Fruit fly (Drosophila melanogaster): ENCODE results near the gene lmd.

Gene lmd

DNA sequence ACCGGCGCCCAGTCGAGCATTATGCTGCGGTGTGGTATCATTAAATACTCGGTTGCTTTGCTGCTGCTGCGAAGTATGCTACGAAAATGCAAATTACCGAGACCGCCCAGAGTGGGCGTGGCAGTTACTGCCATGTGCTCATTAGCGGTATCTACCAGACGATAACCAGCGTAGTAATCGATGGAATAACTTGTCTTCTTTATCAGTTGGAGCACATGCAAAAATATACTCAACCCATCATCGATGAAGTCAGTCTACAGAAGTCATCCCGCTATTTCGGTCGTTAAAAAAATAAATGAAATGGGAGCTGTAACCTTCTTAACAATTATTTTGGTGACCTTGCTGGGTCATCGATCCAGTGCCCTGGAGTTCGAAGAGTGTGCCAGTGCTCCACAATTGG lies 17.2 kb upstream of the lmd start, which contains the start of gene CG13837:
TSS of gene CG13837 (plus strand) at position 301 of the 400 bp plus-strand sequence.
- no peak for TF ChIP-seq brk (GFP tag; optimal IDR thresholded peaks at IDR 0.05)
- TF ChIP-seq ey (GFP tag; optimal IDR thresholded peaks at IDR 0.05) = no peak
- TF ChIP-seq usp (GFP tag; optimal IDR thresholded peaks at IDR 0.05) = no peak
- no peak for TF ChIP-seq dsf (GFP tag; optimal IDR thresholded peaks at IDR 0.05; ENCODE audit: borderline replicate concordance)
- TF ChIP-seq br (GFP tag; optimal IDR thresholded peaks at IDR 0.05) = no peak
- TF ChIP-seq Abd-B (GFP tag; optimal IDR thresholded peaks at IDR 0.05) = no peak
- TF ChIP-seq dl (GFP tag; optimal IDR thresholded peaks at IDR 0.05; ENCODE audit: insufficient read depth in 1 of 2, partially characterized antibody in 2 of 2) = no peak
- no peak for TF ChIP-seq fru (GFP tag; optimal IDR thresholded peaks at IDR 0.05)
- no peak for TF ChIP-seq CG32264 (GFP tag; optimal IDR thresholded peaks at IDR 0.05)
- TF ChIP-seq CrebA (GFP tag; optimal IDR thresholded peaks at IDR 0.05; ENCODE audit: borderline replicate concordance) = no peak
- TF ChIP-seq Hr83 (GFP tag; optimal IDR thresholded peaks at IDR 0.05; ENCODE audit: poor library complexity, severe bottlenecking) = no peak
- TF ChIP-seq h (GFP tag; optimal IDR thresholded peaks at IDR 0.05) = no peak
- TF ChIP-seq dmrt93B (GFP tag; optimal IDR thresholded peaks at IDR 0.05) = no peak
- TF ChIP-seq Rel (GFP tag; optimal IDR thresholded peaks at IDR 0.05) = no peak
- TF ChIP-seq Rel (tag; optimal IDR thresholded peaks at IDR 0.05) = no peak
- no peak for TF ChIP-seq GATAd (GFP tag; optimal IDR thresholded peaks at IDR 0.05)
- TF ChIP-seq HLH106 (tag; optimal IDR thresholded peaks at IDR 0.05) = no peak
- TF ChIP-seq foxo (GFP tag; optimal IDR thresholded peaks at IDR 0.05) = no peak
- no peak for TF ChIP-seq pan (optimal IDR thresholded peaks at IDR 0.05)

DNA sequence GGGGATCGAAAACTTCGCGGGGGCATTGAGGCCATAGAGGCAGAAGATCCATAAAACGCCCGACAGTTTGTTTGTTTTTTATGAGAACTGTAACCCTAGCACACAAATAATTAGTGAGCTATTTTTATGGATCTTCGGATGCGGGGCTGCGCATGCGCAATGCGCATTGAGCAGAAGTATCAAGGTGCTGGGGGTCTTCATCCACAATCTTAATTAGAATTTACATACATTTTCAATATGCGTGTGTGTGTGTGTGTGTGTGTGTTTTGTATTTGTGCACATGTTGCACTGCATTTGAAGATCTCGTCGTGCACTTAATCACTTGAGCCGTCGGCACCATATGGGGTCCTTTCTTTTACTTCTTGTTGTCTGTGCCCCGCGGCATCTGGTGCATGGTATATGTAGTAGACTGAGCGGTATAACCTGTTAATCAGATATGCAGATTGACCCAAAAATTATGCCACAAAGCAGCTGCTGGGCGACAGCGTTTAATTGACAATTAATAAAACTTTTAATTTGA lies 16.3 kb upstream of the lmd start:
- TF ChIP-seq HLH106 (tag; optimal IDR thresholded peaks at IDR 0.05) = no peak
- no peak for TF ChIP-seq Abd-B (GFP tag; optimal IDR thresholded peaks at IDR 0.05)
- no peak for TF ChIP-seq dsf (GFP tag; optimal IDR thresholded peaks at IDR 0.05; ENCODE audit: borderline replicate concordance)
- no peak for TF ChIP-seq pan (optimal IDR thresholded peaks at IDR 0.05)
- no peak for TF ChIP-seq Jra (GFP tag; optimal IDR thresholded peaks at IDR 0.05)
- TF ChIP-seq Hr83 (GFP tag; optimal IDR thresholded peaks at IDR 0.05; ENCODE audit: poor library complexity, severe bottlenecking) = no peak
- TF ChIP-seq foxo (GFP tag; optimal IDR thresholded peaks at IDR 0.05) = no peak
- no peak for TF ChIP-seq tai (GFP tag; optimal IDR thresholded peaks at IDR 0.05)
- TF ChIP-seq N (GFP tag; optimal IDR thresholded peaks at IDR 0.05) = no peak
- TF ChIP-seq dmrt93B (GFP tag; optimal IDR thresholded peaks at IDR 0.05) = no peak
- TF ChIP-seq Hnf4 (GFP tag; optimal IDR thresholded peaks at IDR 0.05) = no peak
- no peak for TF ChIP-seq lola (GFP tag; optimal IDR thresholded peaks at IDR 0.05)

DNA sequence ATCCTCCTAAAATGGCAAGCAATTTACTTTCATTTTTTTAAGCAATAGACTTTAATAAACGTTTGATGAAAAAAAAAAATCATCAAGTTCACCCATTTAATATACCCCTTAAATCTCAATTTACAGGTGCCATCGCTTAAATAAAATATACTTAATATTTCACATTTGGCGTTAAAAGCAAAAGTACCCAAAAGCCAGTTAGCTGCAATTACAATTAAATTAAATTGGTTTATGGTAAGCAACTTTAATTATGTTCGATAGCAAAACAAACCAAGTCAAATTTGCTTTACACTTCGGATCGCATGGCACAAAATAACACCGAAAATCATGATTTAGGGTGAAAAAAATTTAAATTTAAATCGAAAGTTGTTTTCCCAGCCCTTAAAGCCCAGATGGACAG lies 15.4 kb upstream of the lmd start, which contains the start of gene CG13838:
TSS of gene CG13838 (plus strand) at position 301 of the 400 bp plus-strand sequence.
- no peak for TF ChIP-seq psq (GFP tag; optimal IDR thresholded peaks at IDR 0.05)

DNA sequence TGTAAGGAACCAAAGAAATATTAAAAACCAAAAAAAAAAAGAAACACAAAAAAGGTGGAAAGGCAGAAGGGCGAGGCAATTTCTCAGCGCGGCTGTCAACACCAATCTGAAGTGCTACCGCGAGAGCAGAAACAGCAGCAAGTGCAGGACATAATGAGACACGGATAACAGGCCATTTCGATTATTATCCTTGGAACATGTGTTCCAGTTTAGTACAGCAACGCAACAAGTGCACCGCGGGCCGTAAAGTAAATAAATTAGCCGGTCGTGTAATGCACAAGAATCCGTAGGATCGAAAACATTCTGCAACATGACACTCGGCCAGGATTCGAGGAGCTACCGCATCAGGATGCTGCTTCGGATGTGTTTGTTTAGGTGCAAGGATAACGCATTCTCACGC lies 11.5 kb upstream of the lmd start:
- no peak for TF ChIP-seq h (GFP tag; optimal IDR thresholded peaks at IDR 0.05)
- TF ChIP-seq N (GFP tag; optimal IDR thresholded peaks at IDR 0.05) = no peak
- no peak for TF ChIP-seq sage (GFP tag; optimal IDR thresholded peaks at IDR 0.05)
- no peak for TF ChIP-seq tai (GFP tag; optimal IDR thresholded peaks at IDR 0.05)
- no peak for TF ChIP-seq br (GFP tag; optimal IDR thresholded peaks at IDR 0.05)
- TF ChIP-seq lola (GFP tag; optimal IDR thresholded peaks at IDR 0.05) = no peak
- TF ChIP-seq Dif (GFP tag; optimal IDR thresholded peaks at IDR 0.05; ENCODE audit: partially characterized antibody) = no peak
- no peak for TF ChIP-seq HLH106 (tag; optimal IDR thresholded peaks at IDR 0.05)
- TF ChIP-seq foxo (GFP tag; optimal IDR thresholded peaks at IDR 0.05) = no peak
- no peak for TF ChIP-seq Vsx2 (GFP tag; optimal IDR thresholded peaks at IDR 0.05; ENCODE audit: partially characterized antibody)
- no peak for TF ChIP-seq Sp1 (GFP tag; optimal IDR thresholded peaks at IDR 0.05)
- no peak for TF ChIP-seq CrebA (GFP tag; optimal IDR thresholded peaks at IDR 0.05; ENCODE audit: borderline replicate concordance)
- no peak for TF ChIP-seq OdsH (GFP tag; optimal IDR thresholded peaks at IDR 0.05)
- no peak for TF ChIP-seq Jra (GFP tag; optimal IDR thresholded peaks at IDR 0.05)
- no peak for TF ChIP-seq dsf (GFP tag; optimal IDR thresholded peaks at IDR 0.05; ENCODE audit: borderline replicate concordance)
- TF ChIP-seq Abd-B (GFP tag; optimal IDR thresholded peaks at IDR 0.05) = no peak
- TF ChIP-seq GATAd (GFP tag; optimal IDR thresholded peaks at IDR 0.05) = no peak

DNA sequence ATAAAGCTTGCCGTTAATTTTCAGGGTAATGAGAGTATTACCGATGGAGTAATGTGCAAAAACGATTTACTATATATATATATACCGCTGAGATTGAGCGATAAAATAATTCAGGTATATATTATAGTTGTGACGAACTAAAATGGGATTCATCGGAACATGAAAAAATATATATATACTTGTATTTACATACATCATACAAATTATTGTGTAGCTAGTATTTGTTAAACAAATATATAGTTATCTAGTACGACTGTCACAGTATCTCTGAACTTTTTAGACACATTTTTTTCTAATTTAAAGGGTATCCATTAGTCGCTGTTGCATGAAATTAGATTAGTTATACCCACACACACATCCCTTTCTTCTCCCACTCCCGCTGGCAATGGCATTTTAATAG lies 9.8 kb upstream of the lmd start:
- TF ChIP-seq foxo (GFP tag; optimal IDR thresholded peaks at IDR 0.05) = no peak
- no peak for TF ChIP-seq Dfd (GFP tag; optimal IDR thresholded peaks at IDR 0.05)
- no peak for TF ChIP-seq rgr (GFP tag; optimal IDR thresholded peaks at IDR 0.05)
- no peak for TF ChIP-seq Sp1 (GFP tag; optimal IDR thresholded peaks at IDR 0.05)
- TF ChIP-seq pan (optimal IDR thresholded peaks at IDR 0.05) = no peak
- TF ChIP-seq HLH106 (tag; optimal IDR thresholded peaks at IDR 0.05) = no peak
- TF ChIP-seq psq (GFP tag; optimal IDR thresholded peaks at IDR 0.05) = no peak
- TF ChIP-seq Rel (GFP tag; optimal IDR thresholded peaks at IDR 0.05) = no peak
- TF ChIP-seq Rel (tag; optimal IDR thresholded peaks at IDR 0.05) = no peak
- TF ChIP-seq CG9705 (GFP tag; optimal IDR thresholded peaks at IDR 0.05) = no peak
- TF ChIP-seq usp (GFP tag; optimal IDR thresholded peaks at IDR 0.05) = no peak
- TF ChIP-seq CG32264 (GFP tag; optimal IDR thresholded peaks at IDR 0.05) = no peak
- TF ChIP-seq Mio (GFP tag; optimal IDR thresholded peaks at IDR 0.05) = no peak
- no peak for TF ChIP-seq dsf (GFP tag; optimal IDR thresholded peaks at IDR 0.05; ENCODE audit: borderline replicate concordance)
- no peak for TF ChIP-seq OdsH (GFP tag; optimal IDR thresholded peaks at IDR 0.05)
- no peak for TF ChIP-seq fru (GFP tag; optimal IDR thresholded peaks at IDR 0.05)

All from whole organism, wandering third instar larva.